Worm (Caenorhabditis elegans) whole organism, late embryonic: ENCODE data around the gene T05H10.8.

Experiments used
- ceh-19 ChIP-seq: fragments of 200-800 bp; sonication (Bioruptor generic); optimal IDR thresholded peaks from 2 replicates; lab custom pipeline; 2018; ENCODE audit warnings: mild to moderate bottlenecking, missing genetic modification characterization, missing compliant biosample characterization
- ceh-45 ChIP-seq: fragments of 200-800 bp; sonication (Bioruptor generic); IDR thresholded peaks from 2 replicates; pipeline ENCODE4 v1.3.6; 2022; ENCODE audit warnings: missing genetic modification reagents, missing genetic modification characterization, missing compliant biosample characterization
- ceh-48 ChIP-seq: sonication (generic microtip); optimal IDR thresholded peaks from 2 replicates; lab custom pipeline; 2016; ENCODE audit warnings: missing genetic modification characterization, inconsistent platforms, missing compliant biosample characterization
- che-1 ChIP-seq: sonication (generic microtip); optimal IDR thresholded peaks from 2 replicates; lab custom pipeline; 2016; ENCODE audit warnings: mild to moderate bottlenecking, missing genetic modification characterization, missing compliant biosample characterization
- madf-2 ChIP-seq: sonication (generic microtip); optimal IDR thresholded peaks from 2 replicates; lab custom pipeline; 2017; ENCODE audit warnings: missing genetic modification characterization, missing compliant biosample characterization
- mec-3 ChIP-seq: sonication (generic microtip); optimal IDR thresholded peaks from 2 replicates; lab custom pipeline; 2016; ENCODE audit warnings: borderline replicate concordance, missing genetic modification characterization, missing compliant biosample characterization
- pha-4 ChIP-seq: fragments of 150-350 bp; optimal IDR thresholded peaks from 2 replicates; lab custom pipeline; 2018; ENCODE audit warnings: missing biosample characterization, missing genetic modification reagents, missing genetic modification characterization
- tbx-7 ChIP-seq: sonication (generic microtip); optimal IDR thresholded peaks from 2 replicates; lab custom pipeline; 2016; ENCODE audit warnings: missing genotype, missing genetic modification characterization, missing compliant biosample characterization

ce11 chrII:8078041-8078440 lies 19.2 kb downstream of the T05H10.8 start, which contains the start of gene K02C4.5:
- TF ChIP-seq ceh-45 (GFP tag; lab: Robert Waterston, UW): no peak
- no peak for TF ChIP-seq madf-2 (tag; lab: Kevin White, UChicago)
- TF ChIP-seq che-1 (tag; lab: Kevin White, UChicago): no peak
- no peak for TF ChIP-seq pha-4
- no peak for TF ChIP-seq ceh-19 (GFP tag; lab: Kevin White, UChicago)
- no peak for TF ChIP-seq ceh-48
- TF ChIP-seq mec-3 (tag; lab: Kevin White, UChicago): no peak
- TF ChIP-seq tbx-7 (tag; lab: Kevin White, UChicago): no peak
